Worm (Caenorhabditis elegans) whole organism, L3 larva: ENCODE data around the gene srh-159.

Experiments used
- ama-1 ChIP-seq: fragments of 150-350 bp; optimal IDR thresholded peaks from 2 replicates; lab custom pipeline; 2018
- ceh-82 ChIP-seq: fragments of 150-350 bp; optimal IDR thresholded peaks from 2 replicates; lab custom pipeline; 2014; ENCODE audit warnings: missing biosample characterization, missing genetic modification characterization
- nhr-23 ChIP-seq: fragments of 150-350 bp; optimal IDR thresholded peaks from 2 replicates; lab custom pipeline; 2014; ENCODE audit warnings: missing biosample characterization, missing genetic modification reagents, missing genetic modification characterization

DNA sequence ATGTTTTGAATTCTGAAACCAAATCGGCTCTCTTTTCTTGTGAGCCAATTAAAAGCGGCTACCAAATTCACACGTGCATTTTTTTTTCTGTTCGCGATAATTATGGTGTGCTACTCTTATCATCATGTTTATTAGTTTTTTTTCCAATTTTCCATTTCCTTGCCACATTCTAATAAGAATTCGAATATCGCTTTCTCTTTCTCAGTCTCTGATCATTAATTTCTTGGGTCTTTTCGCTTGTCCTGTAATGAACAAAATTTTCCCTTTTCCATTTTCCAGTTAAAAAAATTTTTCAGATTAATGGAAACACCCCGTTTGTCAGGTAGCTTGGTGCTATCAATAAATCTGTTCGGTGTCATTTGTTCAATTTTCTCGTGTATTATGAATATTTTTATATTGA lies 10.6 kb upstream of the srh-159 start, which contains the start of gene srbc-26:
- TF ChIP-seq ceh-82 (tag; lab: Kevin White, UChicago) = no peak
- TF ChIP-seq ama-1 = no peak
- TF ChIP-seq nhr-23 (tag; lab: Kevin White, UChicago) = no peak
